Worm (Caenorhabditis elegans) whole organism, L4 larva: Measurements from ENCODE around the gene C47A4.5.

Experiments used
- F10B5.3 ChIP-seq: sonication (generic microtip); optimal IDR thresholded peaks from 2 replicates; lab custom pipeline; 2016; ENCODE audit warnings: mild to moderate bottlenecking, missing genetic modification characterization, missing compliant biosample characterization
- F26F4.8 ChIP-seq: fragments of 200-800 bp; sonication (Bioruptor generic); conservative IDR thresholded peaks from 2 replicates; pipeline ENCODE4 v1.3.6; 2022; ENCODE audit warnings: missing genetic modification characterization, missing compliant biosample characterization
- F49E8.2 ChIP-seq: sonication (generic microtip); optimal IDR thresholded peaks from 2 replicates; lab custom pipeline; 2016; ENCODE audit warnings: missing compliant biosample characterization, mild to moderate bottlenecking, missing genetic modification characterization, borderline replicate concordance
- T26A8.4 ChIP-seq: fragments of 200-800 bp; sonication (Bioruptor generic); IDR thresholded peaks from 2 replicates; pipeline ENCODE4 v1.3.6; 2022; ENCODE audit warnings: missing genetic modification characterization, missing compliant biosample characterization
- Y105C5A.15 ChIP-seq: fragments of 200-800 bp; sonication (Bioruptor generic); IDR thresholded peaks from 2 replicates; pipeline ENCODE4 v1.3.6; 2022; ENCODE audit warnings: missing genetic modification characterization, missing compliant biosample characterization
- Y5F2A.4 ChIP-seq: fragments of 200-800 bp; sonication (Bioruptor generic); optimal IDR thresholded peaks from 2 replicates; lab custom pipeline; 2018; ENCODE audit warnings: mild to moderate bottlenecking, missing genetic modification characterization, missing compliant biosample characterization
- Y75B8A.6 ChIP-seq: fragments of 200-800 bp; sonication (Bioruptor generic); IDR thresholded peaks from 2 replicates; pipeline ENCODE4 v1.3.6; 2022; ENCODE audit warnings: missing genetic modification reagents, missing genetic modification characterization, missing compliant biosample characterization
- aly-2 ChIP-seq: sonication (generic microtip); optimal IDR thresholded peaks from 2 replicates; lab custom pipeline; 2018; ENCODE audit warnings: missing biosample characterization, missing genetic modification characterization
- ama-1 ChIP-seq: fragments of 150-350 bp; optimal IDR thresholded peaks from 2 replicates; lab custom pipeline; 2014; ENCODE audit warnings: inconsistent platforms, mixed read lengths
- ceh-28 ChIP-seq: fragments of 150-350 bp; optimal IDR thresholded peaks from 2 replicates; lab custom pipeline; 2014; ENCODE audit warnings: missing biosample characterization, missing genetic modification reagents, missing genetic modification characterization
- ceh-32 ChIP-seq: sonication (generic microtip); optimal IDR thresholded peaks from 2 replicates; lab custom pipeline; 2016; ENCODE audit warnings: mild to moderate bottlenecking, missing genetic modification characterization, missing compliant biosample characterization; ENCODE audit not compliant: poor library complexity
- ceh-44 ChIP-seq: fragments of 200-800 bp; sonication (Bioruptor generic); IDR thresholded peaks from 2 replicates; pipeline ENCODE4 v1.3.6; 2022; ENCODE audit warnings: missing genetic modification reagents, missing genetic modification characterization, missing compliant biosample characterization
- ceh-62 ChIP-seq: sonication (generic microtip); optimal IDR thresholded peaks from 2 replicates; lab custom pipeline; 2017; ENCODE audit warnings: missing biosample characterization, missing genetic modification characterization
- ces-1 ChIP-seq: fragments of 150-350 bp; sonication (generic microtip); optimal IDR thresholded peaks from 4 replicates; lab custom pipeline; 2014; ENCODE audit warnings: missing biosample characterization, missing genetic modification reagents, missing genetic modification characterization
- cey-2 ChIP-seq: sonication (generic microtip); optimal IDR thresholded peaks from 3 replicates; lab custom pipeline; 2017; ENCODE audit warnings: missing genetic modification characterization, mild to moderate bottlenecking, missing compliant biosample characterization, antibody characterized with exemption, borderline replicate concordance; ENCODE audit not compliant: insufficient read depth
- daf-12 ChIP-seq: fragments of 150-350 bp; optimal IDR thresholded peaks from 2 replicates; lab custom pipeline; 2014; ENCODE audit warnings: missing biosample characterization, missing genetic modification reagents, missing genetic modification characterization
- dmd-6 ChIP-seq: fragments of 200-800 bp; sonication (Bioruptor generic); IDR thresholded peaks from 2 replicates; pipeline ENCODE4 v1.3.6; 2022; ENCODE audit warnings: missing genetic modification reagents, missing genetic modification characterization, missing compliant biosample characterization
- dve-1 ChIP-seq: sonication (generic microtip); optimal IDR thresholded peaks from 2 replicates; lab custom pipeline; 2017; ENCODE audit warnings: antibody characterized with exemption, mild to moderate bottlenecking, missing genetic modification characterization, missing compliant biosample characterization; ENCODE audit not compliant: insufficient read depth
- egl-43 ChIP-seq: fragments of 200-800 bp; sonication (Bioruptor generic); IDR thresholded peaks from 2 replicates; pipeline ENCODE4 v1.3.6; 2022; ENCODE audit warnings: missing genetic modification reagents, missing genetic modification characterization, missing compliant biosample characterization
- hif-1 ChIP-seq, 2 experiments: sonication (generic microtip); optimal IDR thresholded peaks; 2 replicates each; lab custom pipeline; 2016 to 2017; ENCODE audit warnings: missing compliant biosample characterization in 2 of 2, missing genetic modification characterization in 2 of 2, missing genetic modification reagents in 2 of 2, missing genotype in 2 of 2, mild to moderate bottlenecking in 1 of 2
- hlh-11 ChIP-seq: fragments of 200-800 bp; sonication (Bioruptor generic); optimal IDR thresholded peaks from 2 replicates; lab custom pipeline; 2018; ENCODE audit warnings: mild to moderate bottlenecking, missing genetic modification characterization, missing compliant biosample characterization
- jun-1 ChIP-seq: fragments of 150-350 bp; optimal IDR thresholded peaks from 2 replicates; lab custom pipeline; 2014; ENCODE audit warnings: missing biosample characterization, missing genetic modification reagents, missing genetic modification characterization
- lin-1 ChIP-seq: fragments of 200-800 bp; sonication (Bioruptor generic); IDR thresholded peaks from 2 replicates; pipeline ENCODE4 v1.3.6; 2022; ENCODE audit warnings: missing genetic modification reagents, missing genetic modification characterization, missing compliant biosample characterization
- lin-13 ChIP-seq: fragments of 150-350 bp; optimal IDR thresholded peaks from 2 replicates; lab custom pipeline; 2014; ENCODE audit warnings: missing biosample characterization, missing genetic modification reagents, missing genetic modification characterization
- mep-1 ChIP-seq: fragments of 150-350 bp; sonication (generic microtip); optimal IDR thresholded peaks from 3 replicates; lab custom pipeline; 2014; ENCODE audit warnings: missing biosample characterization, missing genetic modification characterization
- mxl-2 ChIP-seq: fragments of 200-800 bp; sonication (Bioruptor generic); conservative IDR thresholded peaks from 2 replicates; pipeline ENCODE4 v1.3.6; 2022; ENCODE audit warnings: missing genetic modification reagents, missing genetic modification characterization, missing compliant biosample characterization
- mxl-3 ChIP-seq: fragments of 200-800 bp; sonication (Bioruptor generic); optimal IDR thresholded peaks from 2 replicates; lab custom pipeline; 2018; ENCODE audit warnings: mild to moderate bottlenecking, missing genetic modification characterization, missing compliant biosample characterization
- nhr-10 ChIP-seq: fragments of 150-350 bp; optimal IDR thresholded peaks from 2 replicates; lab custom pipeline; 2014; ENCODE audit warnings: missing biosample characterization, missing genetic modification characterization
- nhr-102 ChIP-seq: sonication (generic microtip); optimal IDR thresholded peaks from 2 replicates; lab custom pipeline; 2016; ENCODE audit warnings: mild to moderate bottlenecking, missing genetic modification characterization, moderate library complexity, missing compliant biosample characterization
- nhr-25 ChIP-seq: sonication (generic microtip); optimal IDR thresholded peaks from 2 replicates; lab custom pipeline; 2017; ENCODE audit warnings: missing genetic modification characterization, mild to moderate bottlenecking, missing compliant biosample characterization, antibody characterized with exemption, moderate library complexity, borderline replicate concordance; ENCODE audit not compliant: insufficient read depth
- nhr-42 ChIP-seq: fragments of 200-800 bp; sonication (Bioruptor generic); IDR thresholded peaks from 2 replicates; pipeline ENCODE4 v1.3.6; 2022; ENCODE audit warnings: missing genetic modification characterization, missing compliant biosample characterization
- nhr-48 ChIP-seq: sonication (generic microtip); optimal IDR thresholded peaks from 2 replicates; lab custom pipeline; 2016; ENCODE audit warnings: mild to moderate bottlenecking, missing genetic modification characterization, missing compliant biosample characterization
- php-3 ChIP-seq: fragments of 200-800 bp; sonication (Bioruptor generic); IDR thresholded peaks from 2 replicates; pipeline ENCODE4 v1.3.6; 2022; ENCODE audit warnings: missing genetic modification reagents, missing genetic modification characterization, missing compliant biosample characterization
- snpc-1.2 ChIP-seq: fragments of 200-800 bp; sonication (Bioruptor generic); IDR thresholded peaks from 2 replicates; pipeline ENCODE4 v1.3.6; 2022; ENCODE audit warnings: missing genetic modification reagents, missing genetic modification characterization, missing compliant biosample characterization
- snpc-4 ChIP-seq: fragments of 150-350 bp; optimal IDR thresholded peaks from 2 replicates; lab custom pipeline; 2014; ENCODE audit warnings: missing biosample characterization, missing genetic modification characterization
- spr-1 ChIP-seq: sonication (generic microtip); optimal IDR thresholded peaks from 2 replicates; lab custom pipeline; 2016; ENCODE audit warnings: mild to moderate bottlenecking, missing genetic modification characterization, missing compliant biosample characterization
- tag-97 ChIP-seq: fragments of 200-800 bp; sonication (Bioruptor generic); IDR thresholded peaks from 2 replicates; pipeline ENCODE4 v1.3.6; 2022; ENCODE audit warnings: missing genetic modification characterization, missing compliant biosample characterization
- vab-7 ChIP-seq: fragments of 200-800 bp; sonication (Bioruptor generic); IDR thresholded peaks from 2 replicates; pipeline ENCODE4 v1.3.6; 2022; ENCODE audit warnings: missing genetic modification reagents, missing genetic modification characterization, missing compliant biosample characterization
- zfp-2 ChIP-seq: sonication (generic microtip); optimal IDR thresholded peaks from 2 replicates; lab custom pipeline; 2016; ENCODE audit warnings: mild to moderate bottlenecking, missing genetic modification characterization, missing compliant biosample characterization
- zip-2 ChIP-seq: fragments of 150-350 bp; optimal IDR thresholded peaks from 2 replicates; lab custom pipeline; 2014; ENCODE audit warnings: missing biosample characterization, missing genetic modification characterization
- ztf-7 ChIP-seq: fragments of 150-350 bp; optimal IDR thresholded peaks from 2 replicates; lab custom pipeline; 2014; ENCODE audit warnings: missing biosample characterization, missing genetic modification characterization

Gene C47A4.5

ce11 chrIV:13707894-13708293, 37.6 kb upstream of the C47A4.5 start (continued):
- TF ChIP-seq ama-1 (lab: Kevin White, UChicago) = no peak
- TF ChIP-seq daf-12 = no peak
- no peak for TF ChIP-seq tag-97 (GFP tag; lab: Robert Waterston, UW)
- TF ChIP-seq dmd-6 (GFP tag; lab: Robert Waterston, UW) = peak; percentile 78; the same call in 1 of the 2 replicates
- no peak for TF ChIP-seq hif-1 (tag; optimal IDR thresholded peaks at IDR 0.05; lab: Kevin White, UChicago)
- no peak for TF ChIP-seq mxl-2 (GFP tag; lab: Robert Waterston, UW)
- TF ChIP-seq snpc-4 = no peak
- peak; percentile 82 for TF ChIP-seq hlh-11
- no peak for TF ChIP-seq Y5F2A.4 (GFP tag; lab: Kevin White, UChicago)
- peak; percentile 81 for TF ChIP-seq dve-1 (tag; lab: Kevin White, UChicago)
- no peak for TF ChIP-seq spr-1
- no peak for TF ChIP-seq ceh-44
- no peak for TF ChIP-seq jun-1 (tag; lab: Kevin White, UChicago)
- TF ChIP-seq nhr-42 (GFP tag; lab: Robert Waterston, UW) = no peak
- TF ChIP-seq F26F4.8 (GFP tag; lab: Robert Waterston, UW) = no peak
- no peak for TF ChIP-seq aly-2 (tag; lab: Kevin White, UChicago)
- no peak for TF ChIP-seq F10B5.3 (tag; lab: Kevin White, UChicago)
- TF ChIP-seq egl-43 = no peak
- TF ChIP-seq Y75B8A.6 (GFP tag; lab: Robert Waterston, UW) = no peak
- no peak for TF ChIP-seq ces-1
- peak; percentile 76 for TF ChIP-seq nhr-102 (tag; lab: Kevin White, UChicago)
- peak; percentile 58 for TF ChIP-seq nhr-48 (tag; lab: Kevin White, UChicago)
- TF ChIP-seq php-3 = peak; percentile 100
- no peak for TF ChIP-seq ceh-32
- no peak for TF ChIP-seq lin-13 (GFP tag; lab: Kevin White, UChicago)

DNA sequence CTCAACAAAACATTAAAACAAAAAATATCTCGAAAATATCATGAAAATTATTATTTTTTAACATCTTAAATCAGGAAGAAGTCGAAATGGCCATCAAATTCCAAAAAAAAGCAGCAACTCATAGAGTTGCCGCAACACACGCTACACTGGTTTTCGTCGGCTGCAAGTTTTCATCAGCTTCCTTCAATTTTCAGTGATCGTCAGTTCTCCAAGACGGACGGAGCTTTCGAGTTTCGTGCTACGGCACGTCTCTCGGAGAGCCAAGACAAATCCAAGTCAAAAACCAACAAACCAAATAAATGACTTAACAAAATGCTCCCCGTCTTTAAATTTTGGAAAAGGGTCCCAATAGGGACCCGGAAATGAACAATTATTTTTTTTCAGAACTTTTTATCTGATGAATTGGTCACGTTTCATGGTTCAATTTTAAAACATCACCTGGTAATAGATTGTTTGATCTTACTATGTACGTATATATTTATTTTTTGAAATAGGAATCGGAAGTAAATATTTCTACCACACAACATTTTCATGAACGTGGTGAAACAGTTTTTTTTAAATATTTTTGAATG, 36.4 kb upstream of the C47A4.5 start:
- TF ChIP-seq vab-7 (GFP tag; lab: Robert Waterston, UW) = no peak
- peak; percentile 98 for TF ChIP-seq snpc-1.2 (GFP tag; lab: Robert Waterston, UW)
- peak; percentile 41 for TF ChIP-seq F49E8.2 (tag; lab: Kevin White, UChicago)
- TF ChIP-seq zip-2 (tag; lab: Kevin White, UChicago) = no peak
- TF ChIP-seq, all 104 proteins: peak for 2

ce11 chrIV:13710367-13710766, 35.1 kb upstream of the C47A4.5 start:
- TF ChIP-seq lin-1 (GFP tag; lab: Robert Waterston, UW) (no peak), nhr-10 (tag; lab: Kevin White, UChicago) (no peak), ceh-44 (no peak), vab-7 (GFP tag; lab: Robert Waterston, UW) (no peak), nhr-48 (tag; lab: Kevin White, UChicago) (no peak), mep-1 (tag; lab: Kevin White, UChicago) (no peak), T26A8.4 (no peak), zfp-2 (tag; lab: Kevin White, UChicago) (no peak), ceh-28 (no peak), cey-2 (tag; lab: Kevin White, UChicago) (no peak), mxl-3 (no peak), ceh-62 (tag; lab: Kevin White, UChicago) (no peak), nhr-25 (tag; lab: Kevin White, UChicago) (no peak), Y105C5A.15 (GFP tag; lab: Robert Waterston, UW) (no peak), ztf-7 (tag; lab: Kevin White, UChicago) (no peak)
- TF ChIP-seq, all 104 proteins: peak for 0
